Fruit fly (Drosophila melanogaster): ENCODE measurements around the gene CG43220.

DNA sequence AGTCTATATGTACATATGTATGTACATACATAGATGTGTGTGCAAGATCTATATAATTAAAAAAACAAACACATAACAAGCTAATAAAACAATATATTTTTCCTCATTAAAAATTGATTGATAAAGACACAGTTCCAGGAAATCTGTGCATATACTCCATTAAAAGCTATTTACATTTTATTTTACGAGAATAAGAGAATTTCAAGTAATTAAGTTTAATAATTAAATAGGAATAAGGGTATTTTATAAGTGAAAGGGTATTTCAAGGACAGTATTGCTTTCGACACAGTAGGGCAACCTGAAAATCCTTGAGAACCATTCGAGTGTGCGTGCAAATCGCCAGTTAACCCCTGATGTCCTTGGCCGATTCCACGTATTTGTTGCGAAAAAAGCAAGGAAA lies 33.7 kb upstream of the CG43220 start, which contains the start of gene CG5050:
- TF ChIP-seq Ets96B (tag; optimal IDR thresholded peaks at IDR 0.05) (no peak), ss (GFP tag; optimal IDR thresholded peaks at IDR 0.05) (no peak), topi (GFP tag; optimal IDR thresholded peaks at IDR 0.05) (no peak), fkh (GFP tag; optimal IDR thresholded peaks at IDR 0.05) (no peak), net (GFP tag; optimal IDR thresholded peaks at IDR 0.05) (no peak), Hr39 (GFP tag; optimal IDR thresholded peaks at IDR 0.05) (no peak), CG10631 (GFP tag; optimal IDR thresholded peaks at IDR 0.05) (no peak)

Data from whole organism, prepupa.